Worm (Caenorhabditis elegans) whole organism, L1 larva: ENCODE measurements around the gene twk-7.

ENCODE experiments used
- C04F5.9 ChIP-seq: sonication (generic microtip); optimal IDR thresholded peaks from 2 replicates; lab custom pipeline; 2016; ENCODE audit warnings: missing genetic modification characterization, missing compliant biosample characterization
- C16A3.4 ChIP-seq: fragments of 150-350 bp; optimal IDR thresholded peaks from 2 replicates; lab custom pipeline; 2014; ENCODE audit warnings: missing biosample characterization, missing genetic modification characterization
- C34B4.2 ChIP-seq: sonication (generic microtip); optimal IDR thresholded peaks from 2 replicates; lab custom pipeline; 2017; ENCODE audit warnings: mild to moderate bottlenecking, missing genetic modification characterization, missing compliant biosample characterization
- F16B12.6 ChIP-seq: fragments of 150-350 bp; optimal IDR thresholded peaks from 2 replicates; lab custom pipeline; 2014; ENCODE audit warnings: missing biosample characterization, missing genetic modification characterization
- alr-1 ChIP-seq: fragments of 200-800 bp; sonication (Bioruptor generic); optimal IDR thresholded peaks from 2 replicates; lab custom pipeline; 2018; ENCODE audit warnings: borderline replicate concordance, mild to moderate bottlenecking, missing genetic modification characterization, missing compliant biosample characterization
- ama-1 ChIP-seq: fragments of 150-350 bp; optimal IDR thresholded peaks from 2 replicates; lab custom pipeline; 2014
- ceh-82 ChIP-seq, 3 experiments: fragments of 150-350 bp in 1 of 3; sonication (generic microtip) in 2 of 3; optimal IDR thresholded peaks; 2 replicates each; lab custom pipeline; 2014 to 2017; ENCODE audit warnings: missing biosample characterization in 3 of 3, missing genetic modification characterization in 3 of 3
- ceh-88 ChIP-seq: fragments of 200-800 bp; sonication (Bioruptor generic); IDR thresholded peaks from 2 replicates; pipeline ENCODE4 v1.3.6; 2022; ENCODE audit warnings: missing genetic modification characterization, missing compliant biosample characterization
- ceh-90 ChIP-seq: sonication (generic microtip); optimal IDR thresholded peaks from 2 replicates; lab custom pipeline; 2016; ENCODE audit warnings: missing genetic modification characterization, missing compliant biosample characterization
- ces-1 ChIP-seq: fragments of 150-350 bp; optimal IDR thresholded peaks from 2 replicates; lab custom pipeline; 2014; ENCODE audit warnings: missing biosample characterization, missing genetic modification reagents, missing genetic modification characterization
- dpl-1 ChIP-seq, 3 experiments: fragments of 150-350 bp in 2 of 3; sonication (generic microtip) in 1 of 3; optimal IDR thresholded peaks; 2 replicates each; lab custom pipeline; 2014 to 2017; ENCODE audit warnings: missing biosample characterization in 3 of 3, missing genetic modification characterization in 3 of 3, missing genetic modification reagents in 3 of 3
- dsc-1 ChIP-seq: sonication (generic microtip); optimal IDR thresholded peaks from 2 replicates; lab custom pipeline; 2016; ENCODE audit warnings: mild to moderate bottlenecking, missing genetic modification characterization, missing compliant biosample characterization
- efl-1 ChIP-seq, 4 experiments: fragments of 150-350 bp; optimal IDR thresholded peaks in 3 of 4; peaks in 1 of 4; 1 replicate in 1 of 4; 2 replicates in 3 of 4; lab custom pipeline; 2014; ENCODE audit warnings: missing biosample characterization in 2 of 4, missing genetic modification characterization in 2 of 4, missing genetic modification reagents in 2 of 4
- efl-3 ChIP-seq: fragments of 200-800 bp; sonication (Bioruptor generic); optimal IDR thresholded peaks from 2 replicates; lab custom pipeline; 2018; ENCODE audit warnings: mild to moderate bottlenecking, missing genetic modification characterization, missing compliant biosample characterization
- egl-27 ChIP-seq, 2 experiments: fragments of 150-350 bp in 1 of 2; sonication (generic microtip); optimal IDR thresholded peaks; 3 replicates each; lab custom pipeline; 2017 to 2018; ENCODE audit warnings: missing biosample characterization in 2 of 2, missing genetic modification characterization in 2 of 2, missing genetic modification reagents in 2 of 2
- elt-2 ChIP-seq: sonication (generic microtip); optimal IDR thresholded peaks from 2 replicates; lab custom pipeline; 2016; ENCODE audit warnings: missing genetic modification characterization, mild to moderate bottlenecking, inconsistent platforms, missing compliant biosample characterization, missing genetic modification reagents
- ets-5 ChIP-seq: fragments of 200-800 bp; sonication (Bioruptor generic); IDR thresholded peaks from 2 replicates; pipeline ENCODE4 v1.3.6; 2022; ENCODE audit warnings: missing genetic modification characterization, missing compliant biosample characterization
- fkh-10 ChIP-seq: sonication (generic microtip); optimal IDR thresholded peaks from 2 replicates; lab custom pipeline; 2017; ENCODE audit warnings: missing biosample characterization, missing genetic modification reagents, missing genetic modification characterization
- fkh-4 ChIP-seq: sonication (generic microtip); optimal IDR thresholded peaks from 2 replicates; lab custom pipeline; 2016; ENCODE audit warnings: missing compliant biosample characterization, missing genetic modification characterization, borderline replicate concordance
- hpl-2 ChIP-seq: fragments of 150-350 bp; optimal IDR thresholded peaks from 2 replicates; lab custom pipeline; 2014; ENCODE audit warnings: missing biosample characterization, missing genetic modification reagents, missing genetic modification characterization
- irx-1 ChIP-seq: sonication (generic microtip); optimal IDR thresholded peaks from 2 replicates; lab custom pipeline; 2016; ENCODE audit warnings: missing genetic modification characterization, missing compliant biosample characterization
- isw-1 ChIP-seq: fragments of 200-800 bp; sonication (Bioruptor generic); IDR thresholded peaks from 2 replicates; pipeline ENCODE4 v1.3.6; 2022; ENCODE audit warnings: missing genetic modification characterization, missing compliant biosample characterization
- jun-1 ChIP-seq: fragments of 150-350 bp; optimal IDR thresholded peaks from 2 replicates; lab custom pipeline; 2014; ENCODE audit warnings: missing biosample characterization, missing genetic modification reagents, missing genetic modification characterization
- lin-14 ChIP-seq: fragments of 200-800 bp; sonication (Bioruptor generic); optimal IDR thresholded peaks from 2 replicates; lab custom pipeline; 2018; ENCODE audit warnings: mild to moderate bottlenecking, missing genetic modification characterization, moderate library complexity, missing compliant biosample characterization
- lin-15B ChIP-seq: fragments of 150-350 bp; sonication (generic microtip); optimal IDR thresholded peaks from 3 replicates; lab custom pipeline; 2014; ENCODE audit warnings: missing biosample characterization, missing genetic modification characterization
- lin-35 ChIP-seq, 2 experiments: fragments of 150-350 bp; optimal IDR thresholded peaks; 2 replicates each; lab custom pipeline; 2014; ENCODE audit warnings: missing biosample characterization in 2 of 2, missing genetic modification characterization in 2 of 2, missing genetic modification reagents in 2 of 2
- lin-39 ChIP-seq: fragments of 150-350 bp; optimal IDR thresholded peaks from 2 replicates; lab custom pipeline; 2014; ENCODE audit warnings: missing biosample characterization, missing genetic modification reagents, missing genetic modification characterization
- mab-9 ChIP-seq: fragments of 200-800 bp; sonication (Bioruptor generic); IDR thresholded peaks from 2 replicates; pipeline ENCODE4 v1.3.6; 2022; ENCODE audit warnings: missing genetic modification reagents, missing genetic modification characterization, missing compliant biosample characterization
- mef-2 ChIP-seq: fragments of 150-350 bp; optimal IDR thresholded peaks from 2 replicates; lab custom pipeline; 2014; ENCODE audit warnings: missing biosample characterization, missing genetic modification characterization
- mep-1 ChIP-seq: fragments of 150-350 bp; optimal IDR thresholded peaks from 2 replicates; lab custom pipeline; 2014; ENCODE audit warnings: missing biosample characterization, missing genetic modification characterization
- nhr-11 ChIP-seq: fragments of 150-350 bp; optimal IDR thresholded peaks from 2 replicates; lab custom pipeline; 2014; ENCODE audit warnings: missing biosample characterization, missing genetic modification characterization
- nhr-237 ChIP-seq: fragments of 150-350 bp; optimal IDR thresholded peaks from 2 replicates; lab custom pipeline; 2014; ENCODE audit warnings: missing biosample characterization, missing genetic modification characterization
- nhr-47 ChIP-seq: sonication (generic microtip); optimal IDR thresholded peaks from 2 replicates; lab custom pipeline; 2016; ENCODE audit warnings: mild to moderate bottlenecking, missing genetic modification characterization, moderate library complexity, missing compliant biosample characterization
- nhr-71 ChIP-seq: sonication (generic microtip); optimal IDR thresholded peaks from 2 replicates; lab custom pipeline; 2016; ENCODE audit warnings: mild to moderate bottlenecking, missing genetic modification characterization, moderate library complexity, missing compliant biosample characterization
- nhr-77 ChIP-seq: fragments of 150-350 bp; optimal IDR thresholded peaks from 2 replicates; lab custom pipeline; 2014; ENCODE audit warnings: missing biosample characterization, missing genetic modification characterization
- nhr-84 ChIP-seq: sonication (generic microtip); optimal IDR thresholded peaks from 2 replicates; lab custom pipeline; 2017; ENCODE audit warnings: missing biosample characterization, missing genetic modification characterization
- nhr-85 ChIP-seq: sonication (generic microtip); peaks from one replicate; lab custom pipeline; 2016; ENCODE audit warnings: missing genetic modification characterization, inconsistent platforms, missing compliant biosample characterization
- pax-3 ChIP-seq: fragments of 200-800 bp; sonication (Bioruptor generic); optimal IDR thresholded peaks from 2 replicates; lab custom pipeline; 2018; ENCODE audit warnings: mild to moderate bottlenecking, missing genetic modification characterization, moderate library complexity, missing compliant biosample characterization
- pqm-1 ChIP-seq: sonication (generic microtip); optimal IDR thresholded peaks from 3 replicates; lab custom pipeline; 2017; ENCODE audit warnings: missing biosample characterization, missing genetic modification characterization
- snpc-4 ChIP-seq: fragments of 150-350 bp; optimal IDR thresholded peaks from 2 replicates; lab custom pipeline; 2014; ENCODE audit warnings: missing biosample characterization, missing genetic modification characterization
- snu-23 ChIP-seq: sonication (generic microtip); optimal IDR thresholded peaks from 2 replicates; lab custom pipeline; 2016; ENCODE audit warnings: missing genetic modification characterization, missing compliant biosample characterization
- sox-4 ChIP-seq: sonication (generic microtip); optimal IDR thresholded peaks from 2 replicates; lab custom pipeline; 2016; ENCODE audit warnings: missing genetic modification characterization, missing compliant biosample characterization
- sptf-1 ChIP-seq: fragments of 150-350 bp; optimal IDR thresholded peaks from 2 replicates; lab custom pipeline; 2014; ENCODE audit warnings: missing biosample characterization, missing genetic modification characterization
- sup-37 ChIP-seq: fragments of 200-800 bp; sonication (Bioruptor generic); optimal IDR thresholded peaks from 2 replicates; lab custom pipeline; 2018; ENCODE audit warnings: mild to moderate bottlenecking, missing genetic modification characterization, missing compliant biosample characterization
- tbx-2 ChIP-seq: sonication (generic microtip); optimal IDR thresholded peaks from 2 replicates; lab custom pipeline; 2016; ENCODE audit warnings: missing genetic modification characterization, missing compliant biosample characterization
- tlp-1 ChIP-seq: fragments of 150-350 bp; optimal IDR thresholded peaks from 2 replicates; lab custom pipeline; 2014; ENCODE audit warnings: missing biosample characterization, missing genetic modification characterization
- unc-130 ChIP-seq: fragments of 150-350 bp; optimal IDR thresholded peaks from 2 replicates; lab custom pipeline; 2017; ENCODE audit warnings: missing biosample characterization, missing genetic modification characterization, inconsistent platforms
- unc-30 ChIP-seq: sonication (generic microtip); optimal IDR thresholded peaks from 2 replicates; lab custom pipeline; 2017; ENCODE audit warnings: missing biosample characterization, missing genetic modification characterization
- unc-86 ChIP-seq: sonication (generic microtip); optimal IDR thresholded peaks from 2 replicates; lab custom pipeline; 2016; ENCODE audit warnings: missing genetic modification characterization, missing compliant biosample characterization
- vab-15 ChIP-seq: sonication (generic microtip); optimal IDR thresholded peaks from 2 replicates; lab custom pipeline; 2017; ENCODE audit warnings: missing genotype, mild to moderate bottlenecking, missing genetic modification characterization, missing compliant biosample characterization
- xbp-1 ChIP-seq: sonication (generic microtip); optimal IDR thresholded peaks from 2 replicates; lab custom pipeline; 2016; ENCODE audit warnings: missing genetic modification characterization, missing compliant biosample characterization
- zip-4 ChIP-seq: fragments of 200-800 bp; sonication (Bioruptor generic); optimal IDR thresholded peaks from 2 replicates; lab custom pipeline; 2018; ENCODE audit warnings: mild to moderate bottlenecking, missing genetic modification characterization, moderate library complexity, missing compliant biosample characterization
- ztf-4 ChIP-seq: fragments of 150-350 bp; optimal IDR thresholded peaks from 2 replicates; lab custom pipeline; 2014; ENCODE audit warnings: missing biosample characterization, missing genetic modification characterization

twk-7 gene

DNA sequence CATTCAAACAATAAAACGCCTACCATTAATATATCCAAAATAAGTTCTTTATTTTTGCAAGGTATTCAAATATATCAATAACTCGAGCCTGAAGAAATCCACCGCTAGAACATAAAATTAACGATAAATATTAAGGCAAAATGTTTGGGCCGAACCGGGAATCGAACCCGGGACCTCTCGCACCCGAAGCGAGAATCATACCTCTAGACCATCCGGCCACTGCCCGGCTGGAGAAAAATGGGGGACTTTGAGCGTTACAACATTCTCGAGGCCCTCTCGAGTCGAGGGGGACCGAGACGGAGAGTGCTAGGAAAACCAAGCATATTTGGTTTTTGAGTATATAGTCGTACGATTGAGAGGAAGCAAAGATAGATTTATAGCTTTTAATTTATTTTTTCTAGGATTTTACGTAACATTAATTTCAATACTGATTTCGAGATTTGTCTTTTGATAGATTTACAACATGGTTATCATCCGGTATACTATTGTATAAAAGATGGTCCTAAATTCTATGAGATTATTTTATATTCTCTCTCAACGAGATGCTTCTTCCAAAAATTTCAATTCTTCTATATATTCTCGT, 6.8 kb upstream of the twk-7 start, which contains the start of gene flp-23:
Gene flp-23, plus strand, starts transcription at position 533 of the 583 bp plus-strand sequence.
- no peak for TF ChIP-seq unc-30 (tag; lab: Kevin White, UChicago)
- TF ChIP-seq ceh-82 (tag; optimal IDR thresholded peaks at IDR 0.05; lab: Kevin White, UChicago) = peak in 1 of 3 experiments; percentile 37
- TF ChIP-seq zip-4 (GFP tag; lab: Kevin White, UChicago) = no peak
- no peak for TF ChIP-seq tlp-1 (tag; lab: Kevin White, UChicago)
- TF ChIP-seq C04F5.9 (tag; lab: Kevin White, UChicago) = no peak
- no peak for TF ChIP-seq mef-2 (tag; lab: Kevin White, UChicago)
- TF ChIP-seq lin-39 (tag; lab: Kevin White, UChicago) = no peak
- peak; percentile 20 for TF ChIP-seq mep-1
- no peak for TF ChIP-seq mab-9
- no peak for TF ChIP-seq jun-1 (tag; lab: Kevin White, UChicago)
- peak; percentile 19 to 34 for TF ChIP-seq efl-1 (optimal IDR thresholded peaks at IDR 0.05; lab: Kevin White, UChicago)
- peak in 1 of 2 experiments; percentile 33 for TF ChIP-seq efl-1 (GFP tag; optimal IDR thresholded peaks at IDR 0.05 in 1 of 2; lab: Kevin White, UChicago)
- no peak for TF ChIP-seq snpc-4 (tag; lab: Kevin White, UChicago)
- no peak for TF ChIP-seq ceh-88 (GFP tag; lab: Robert Waterston, UW)
- TF ChIP-seq C34B4.2 = no peak
- no peak for TF ChIP-seq alr-1 (tag; lab: Kevin White, UChicago)
- no peak for TF ChIP-seq nhr-47 (tag; lab: Kevin White, UChicago)
- no peak for TF ChIP-seq unc-86 (tag; lab: Kevin White, UChicago)
- no peak for TF ChIP-seq ceh-90 (tag; lab: Kevin White, UChicago)
- TF ChIP-seq nhr-85 (tag; lab: Kevin White, UChicago) = no peak
- no peak for TF ChIP-seq isw-1
- peak; percentile 28 for TF ChIP-seq tbx-2
- TF ChIP-seq ztf-4 (tag; lab: Kevin White, UChicago) = no peak
- peak; percentile 52 for TF ChIP-seq lin-14 (GFP tag; lab: Kevin White, UChicago)
- peak; percentile 62 for TF ChIP-seq snu-23 (GFP tag; lab: Kevin White, UChicago)
- peak; percentile 34 for TF ChIP-seq xbp-1 (tag; lab: Kevin White, UChicago)
- no peak for TF ChIP-seq irx-1
- peak in 2 of 3 experiments; percentile 24 to 30 for TF ChIP-seq dpl-1 (GFP tag; optimal IDR thresholded peaks at IDR 0.05; lab: Kevin White, UChicago)
- TF ChIP-seq hpl-2 (GFP tag; lab: Kevin White, UChicago) = no peak
- no peak for TF ChIP-seq elt-2
- TF ChIP-seq lin-15B (tag; lab: Kevin White, UChicago) = no peak
- no peak for TF ChIP-seq ets-5 (GFP tag; lab: Robert Waterston, UW)
- TF ChIP-seq vab-15 (tag; lab: Kevin White, UChicago) = no peak
- no peak for TF ChIP-seq pqm-1 (tag; lab: Kevin White, UChicago)
- TF ChIP-seq unc-130 (tag; lab: Kevin White, UChicago) = no peak
- TF ChIP-seq nhr-237 (tag; lab: Kevin White, UChicago) = no peak
- TF ChIP-seq C16A3.4 = peak; percentile 12
- TF ChIP-seq nhr-11 = no peak
- no peak for TF ChIP-seq pax-3 (tag; lab: Kevin White, UChicago)
- no peak for TF ChIP-seq F16B12.6
- no peak for TF ChIP-seq nhr-77 (tag; lab: Kevin White, UChicago)
- no peak for TF ChIP-seq efl-3
- no peak for TF ChIP-seq nhr-84 (tag; lab: Kevin White, UChicago)
- no peak for TF ChIP-seq fkh-4
- no peak for TF ChIP-seq ces-1 (GFP tag; lab: Kevin White, UChicago)
- TF ChIP-seq ama-1 = no peak
- TF ChIP-seq lin-35 (GFP tag; optimal IDR thresholded peaks at IDR 0.05; lab: Kevin White, UChicago) = peak; percentile 2 to 36
- TF ChIP-seq sptf-1 (tag; lab: Kevin White, UChicago) = no peak
- peak; percentile 12 for TF ChIP-seq dsc-1 (tag; lab: Kevin White, UChicago)
- TF ChIP-seq sup-37 (GFP tag; lab: Kevin White, UChicago) = no peak
- no peak for TF ChIP-seq sox-4 (tag; lab: Kevin White, UChicago)
- TF ChIP-seq fkh-10 (GFP tag; lab: Kevin White, UChicago) = no peak
- no peak for TF ChIP-seq egl-27 (tag; optimal IDR thresholded peaks at IDR 0.05; lab: Kevin White, UChicago)
- peak; percentile 62 for TF ChIP-seq nhr-71 (tag; lab: Kevin White, UChicago)
